Worm (Caenorhabditis elegans): ENCODE measurements around the gene srh-258.

srh-258 gene

ce11 chrV:15404859-15405258, at the start of gene srh-258:
TSS of gene srh-258 (plus strand) at chrV:15405159.
- no peak for TF ChIP-seq F37B4.10 (GFP tag; IDR thresholded peaks at IDR 0.05)
- no peak for TF ChIP-seq attf-5 (GFP tag; optimal IDR thresholded peaks at IDR 0.05)
- TF ChIP-seq nfya-1 (tag; optimal IDR thresholded peaks at IDR 0.05; ENCODE audit: borderline replicate concordance, insufficient read depth): no peak
- no peak for TF ChIP-seq die-1 (tag; optimal IDR thresholded peaks at IDR 0.05)
- no peak for TF ChIP-seq hsf-1 (GFP tag; IDR thresholded peaks at IDR 0.05)
- no peak for TF ChIP-seq ztf-22 (GFP tag; optimal IDR thresholded peaks at IDR 0.05)
- TF ChIP-seq egl-44 (GFP tag; IDR thresholded peaks at IDR 0.05): no peak
- TF ChIP-seq snpc-3.4 (tag; optimal IDR thresholded peaks at IDR 0.05): no peak
- TF ChIP-seq unc-62 (GFP tag; optimal IDR thresholded peaks at IDR 0.05): no peak
- TF ChIP-seq attf-6 (GFP tag; IDR thresholded peaks at IDR 0.05): no peak

- TF ChIP-seq hmg-1.2 (GFP tag; IDR thresholded peaks at IDR 0.05): 0 out of 2 replicates have a peak, but pooled peaks have one; percentile 45
Observed at ce11 chrV:15361412-15361811, 43.5 kb upstream of the srh-258 start, which contains the start of gene ech-1.1. TSS of gene ech-1.1 (minus strand) at chrV:15361512.

DNA sequence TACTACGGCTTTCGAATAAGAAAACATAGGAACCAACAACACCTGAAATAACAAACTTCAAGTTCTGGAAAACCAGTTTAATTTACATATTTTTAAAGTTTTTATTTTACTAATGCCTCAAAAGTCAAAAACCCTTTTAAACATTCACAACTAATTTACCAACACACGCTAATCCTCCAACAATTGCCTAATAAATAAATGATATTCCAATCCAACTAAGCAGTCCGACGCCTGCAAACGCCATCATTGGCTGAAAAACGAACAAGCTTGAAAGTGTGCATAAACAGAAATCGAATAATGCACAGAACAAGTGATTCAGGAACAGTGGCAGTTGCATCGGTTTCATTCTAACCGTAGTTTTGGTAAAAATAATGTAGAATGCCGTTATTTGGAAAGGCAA, 37.2 kb upstream of the srh-258 start:
- TF ChIP-seq ceh-91 (GFP tag; IDR thresholded peaks at IDR 0.05) (no peak), hsf-1 (GFP tag; IDR thresholded peaks at IDR 0.05) (no peak), aptf-2 (GFP tag; conservative IDR thresholded peaks at IDR 0.05) (no peak), bed-1 (GFP tag; IDR thresholded peaks at IDR 0.05) (no peak), F10E7.11 (tag; optimal IDR thresholded peaks at IDR 0.05) (no peak), C06A6.2 (GFP tag; conservative IDR thresholded peaks at IDR 0.05) (no peak), nfya-1 (tag; optimal IDR thresholded peaks at IDR 0.05; ENCODE audit: borderline replicate concordance, insufficient read depth) (no peak), ceh-40 (GFP tag; IDR thresholded peaks at IDR 0.05) (no peak), bed-2 (GFP tag; IDR thresholded peaks at IDR 0.05) (no peak), madf-6 (GFP tag; IDR thresholded peaks at IDR 0.05) (no peak), attf-5 (GFP tag; optimal IDR thresholded peaks at IDR 0.05) (no peak), hrde-1 (tag; optimal IDR thresholded peaks at IDR 0.05; ENCODE audit: borderline replicate concordance) (no peak), fkh-3 (tag; optimal IDR thresholded peaks at IDR 0.05) (no peak), mel-28 (tag; optimal IDR thresholded peaks at IDR 0.05; ENCODE audit: borderline replicate concordance) (no peak), lsl-1 (GFP tag; optimal IDR thresholded peaks at IDR 0.05) (no peak)

ce11 chrV:15369707-15370106, 35.3 kb upstream of the srh-258 start, which contains the start of gene nhr-269:
TSS of gene nhr-269 (minus strand) at chrV:15369807.
- TF ChIP-seq egl-44 (GFP tag; IDR thresholded peaks at IDR 0.05) (no peak), ceh-27 (GFP tag; optimal IDR thresholded peaks at IDR 0.05) (no peak), hrde-1 (tag; optimal IDR thresholded peaks at IDR 0.05; ENCODE audit: borderline replicate concordance) (no peak), Y67H2A.10 (GFP tag; conservative IDR thresholded peaks at IDR 0.05) (no peak), dpl-1 (GFP tag; optimal IDR thresholded peaks at IDR 0.05) (no peak), ekl-4 (GFP tag; IDR thresholded peaks at IDR 0.05) (no peak)

DNA sequence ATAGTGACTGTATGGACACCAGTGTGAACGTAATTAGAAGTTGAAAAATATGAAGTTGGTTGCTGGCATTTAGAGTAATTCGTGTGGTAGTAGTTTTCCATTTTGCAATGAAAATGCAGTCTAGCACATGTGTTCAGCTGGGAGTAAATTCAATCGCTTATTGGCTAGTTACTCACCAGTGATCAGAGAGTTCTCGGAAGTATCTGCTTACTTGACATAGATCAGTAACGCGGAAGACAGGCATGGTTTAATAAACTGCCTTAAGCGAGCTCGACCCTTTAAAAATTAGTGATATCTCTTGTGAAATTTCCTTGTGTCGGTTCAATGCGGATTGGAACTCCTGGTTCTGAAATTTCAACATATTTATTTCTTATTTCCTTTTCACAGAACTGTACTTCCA, 28.7 kb upstream of the srh-258 start, which contains the start of gene srh-52:
Gene srh-52, minus strand, starts transcription at position 101 of the 400 bp plus-strand sequence.
- no peak for TF ChIP-seq attf-5 (GFP tag; optimal IDR thresholded peaks at IDR 0.05)
- TF ChIP-seq dpff-1 (tag; optimal IDR thresholded peaks at IDR 0.05): no peak

DNA sequence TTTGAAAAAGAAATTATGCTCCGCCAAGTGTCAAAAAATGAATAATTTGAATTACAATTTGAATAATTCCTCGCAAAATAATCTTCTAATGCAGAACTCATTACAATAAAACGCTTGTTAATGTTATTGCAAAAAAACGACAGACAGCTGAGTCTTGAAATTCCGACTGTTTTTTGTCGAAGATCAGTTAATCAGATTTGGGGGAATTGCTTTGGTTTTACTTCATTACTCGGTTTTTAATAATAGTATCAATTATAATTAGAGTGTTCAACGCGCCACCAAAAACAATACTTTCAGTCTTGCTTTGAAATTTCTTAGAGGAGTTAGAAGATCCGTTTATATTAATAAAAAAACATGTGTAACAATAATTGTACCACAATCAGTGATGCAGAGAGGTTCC, 27.1 kb upstream of the srh-258 start, which contains the start of gene srh-122:
Gene srh-122, minus strand, starts transcription at position 101 of the 400 bp plus-strand sequence.
- TF ChIP-seq dox-1 (GFP tag; IDR thresholded peaks at IDR 0.05) (no peak), rpc-1 (optimal IDR thresholded peaks at IDR 0.05) (no peak), rpc-1 (tag; optimal IDR thresholded peaks at IDR 0.05) (no peak), akir-1 (GFP tag; optimal IDR thresholded peaks at IDR 0.05) (no peak), hsf-1 (GFP tag; IDR thresholded peaks at IDR 0.05) (no peak), ceh-100 (GFP tag; IDR thresholded peaks at IDR 0.05) (no peak), hrde-1 (tag; optimal IDR thresholded peaks at IDR 0.05; ENCODE audit: borderline replicate concordance) (no peak), Y53G8AR.9 (GFP tag; conservative IDR thresholded peaks at IDR 0.05) (no peak), B0019.2 (GFP tag; conservative IDR thresholded peaks at IDR 0.05) (no peak), madf-10 (tag; optimal IDR thresholded peaks at IDR 0.05) (no peak), nhr-179 (tag; optimal IDR thresholded peaks at IDR 0.05) (no peak), nfya-2 (GFP tag; IDR thresholded peaks at IDR 0.05) (no peak), ztf-22 (GFP tag; optimal IDR thresholded peaks at IDR 0.05) (no peak)

Data from whole organism, young adult.